Fruit fly (Drosophila melanogaster) whole organism, embryonic: ENCODE data around the gene CG6610.

Source experiments
- CG1024 ChIP-seq: fragments of 200-800 bp; sonication (Bioruptor generic); IDR thresholded peaks from 2 replicates; pipeline ENCODE4 v1.3.6; 2022; ENCODE audit warnings: missing biosample characterization, missing genetic modification characterization
- CG11560 ChIP-seq: fragments of 200-800 bp; sonication (Bioruptor generic); IDR thresholded peaks from 3 replicates; pipeline ENCODE4 v1.3.6; 2022; ENCODE audit warnings: missing biosample characterization, missing genetic modification characterization
- CG11695 ChIP-seq: fragments of 200-800 bp; sonication (Bioruptor generic); IDR thresholded peaks from 3 replicates; pipeline ENCODE4 v1.3.6; 2022; ENCODE audit warnings: missing biosample characterization, missing genetic modification characterization
- CG12155 ChIP-seq: fragments of 200-800 bp; sonication (Bioruptor generic); optimal IDR thresholded peaks from 3 replicates; lab custom pipeline; 2016; ENCODE audit warnings: missing biosample characterization, missing genetic modification characterization
- CG13296 ChIP-seq: fragments of 200-800 bp; sonication (Bioruptor generic); optimal IDR thresholded peaks from 3 replicates; lab custom pipeline; 2018; ENCODE audit warnings: missing biosample characterization, mild to moderate bottlenecking, missing genetic modification characterization
- CG17568 ChIP-seq: fragments of 200-800 bp; sonication (Bioruptor generic); optimal IDR thresholded peaks from 2 replicates; lab custom pipeline; 2018; ENCODE audit warnings: missing biosample characterization, mild to moderate bottlenecking, missing genetic modification characterization, moderate library complexity
- CG17612 ChIP-seq: fragments of 200-800 bp; sonication (Bioruptor generic); IDR thresholded peaks from 2 replicates; pipeline ENCODE4 v1.3.6; 2022; ENCODE audit warnings: missing biosample characterization, missing genetic modification characterization
- CG18262 ChIP-seq: fragments of 200-800 bp; optimal IDR thresholded peaks from 3 replicates; lab custom pipeline; 2019; ENCODE audit warnings: missing biosample characterization, mild to moderate bottlenecking, missing genetic modification characterization, moderate library complexity
- CG2129 ChIP-seq: fragments of 200-800 bp; sonication (Bioruptor generic); IDR thresholded peaks from 2 replicates; pipeline ENCODE4 v1.3.6; 2022; ENCODE audit warnings: missing biosample characterization, missing genetic modification characterization; ENCODE audit not compliant: partially characterized antibody
- CG30431 ChIP-seq: fragments of 200-800 bp; sonication (Bioruptor generic); optimal IDR thresholded peaks from 2 replicates; lab custom pipeline; 2017; ENCODE audit warnings: missing biosample characterization, missing genetic modification characterization
- CG4617 ChIP-seq: fragments of 200-800 bp; sonication (Bioruptor generic); optimal IDR thresholded peaks from 3 replicates; lab custom pipeline; 2016; ENCODE audit warnings: missing biosample characterization, missing genetic modification characterization, borderline replicate concordance
- CG6791 ChIP-seq: fragments of 200-800 bp; sonication (Bioruptor generic); IDR thresholded peaks from 3 replicates; pipeline ENCODE4 v1.3.6; 2022; ENCODE audit warnings: missing biosample characterization, missing genetic modification characterization; ENCODE audit not compliant: partially characterized antibody
- CG7357 ChIP-seq: fragments of 200-800 bp; sonication (Bioruptor generic); IDR thresholded peaks from 3 replicates; pipeline ENCODE4 v1.3.6; 2022; ENCODE audit warnings: missing biosample characterization, missing genetic modification characterization
- CG7786 ChIP-seq: fragments of 200-800 bp; sonication (Bioruptor generic); optimal IDR thresholded peaks from 2 replicates; lab custom pipeline; 2016; ENCODE audit warnings: missing biosample characterization, missing genetic modification characterization
- CG8944 ChIP-seq: fragments of 200-800 bp; sonication (Bioruptor generic); optimal IDR thresholded peaks from 3 replicates; lab custom pipeline; 2016; ENCODE audit warnings: missing biosample characterization, missing genetic modification characterization
- CG9215 ChIP-seq: fragments of 200-800 bp; sonication (Bioruptor generic); IDR thresholded peaks from 2 replicates; pipeline ENCODE4 v1.3.6; 2022; ENCODE audit warnings: missing biosample characterization, missing genetic modification characterization
- CG9609 ChIP-seq: fragments of 200-800 bp; sonication (Bioruptor generic); optimal IDR thresholded peaks from 3 replicates; lab custom pipeline; 2016; ENCODE audit warnings: missing biosample characterization, missing genetic modification characterization
- D19A ChIP-seq: fragments of 200-800 bp; optimal IDR thresholded peaks from 3 replicates; lab custom pipeline; 2019; ENCODE audit warnings: missing biosample characterization, mild to moderate bottlenecking, missing genetic modification characterization, moderate library complexity
- Dbx ChIP-seq: fragments of 200-800 bp; sonication (Bioruptor generic); IDR thresholded peaks from 3 replicates; pipeline ENCODE4 v1.3.6; 2022; ENCODE audit warnings: missing biosample characterization, missing genetic modification characterization
- E2f2 ChIP-seq: fragments of 200-800 bp; sonication (Bioruptor generic); IDR thresholded peaks from 2 replicates; pipeline ENCODE4 v1.3.6; 2022; ENCODE audit warnings: missing biosample characterization, missing genetic modification characterization
- Hr39 ChIP-seq: fragments of >200 bp; optimal IDR thresholded peaks from 2 replicates; lab custom pipeline; 2017
- Lim3 ChIP-seq: fragments of 200-800 bp; sonication (Bioruptor generic); IDR thresholded peaks from 2 replicates; pipeline ENCODE4 v1.3.6; 2022; ENCODE audit warnings: missing biosample characterization, missing genetic modification characterization
- Mes4 ChIP-seq: fragments of 200-800 bp; sonication (Bioruptor generic); optimal IDR thresholded peaks from 2 replicates; lab custom pipeline; 2016; ENCODE audit warnings: missing biosample characterization, missing genetic modification characterization
- Neu2 ChIP-seq: fragments of 200-800 bp; sonication (Bioruptor generic); optimal IDR thresholded peaks from 3 replicates; lab custom pipeline; 2016; ENCODE audit warnings: missing biosample characterization, missing genetic modification characterization, borderline replicate concordance
- Rfx ChIP-seq: fragments of 200-800 bp; sonication (Bioruptor generic); IDR thresholded peaks from 2 replicates; pipeline ENCODE4 v1.3.6; 2022; ENCODE audit warnings: missing biosample characterization, missing genetic modification characterization
- Rx ChIP-seq: fragments of 200-800 bp; sonication (Bioruptor generic); IDR thresholded peaks from 2 replicates; pipeline ENCODE4 v1.3.6; 2022; ENCODE audit warnings: missing biosample characterization, missing genetic modification characterization
- Trl ChIP-seq, 3 experiments: fragments of >200 bp in 2 of 3; fragments of 200-800 bp in 1 of 3; sonication (Bioruptor generic) in 1 of 3; optimal IDR thresholded peaks; 2 replicates in 1 of 3; 3 replicates in 2 of 3; lab custom pipeline; 2016 to 2017; ENCODE audit warnings: missing biosample characterization in 1 of 3, missing genetic modification characterization in 1 of 3
- ab ChIP-seq: fragments of 200-800 bp; sonication (Bioruptor generic); optimal IDR thresholded peaks from 2 replicates; lab custom pipeline; 2016; ENCODE audit warnings: missing biosample characterization, missing genetic modification characterization
- cas ChIP-seq: fragments of 200-800 bp; sonication (Bioruptor generic); IDR thresholded peaks from 2 replicates; pipeline ENCODE4 v1.3.6; 2022; ENCODE audit warnings: missing biosample characterization, missing genetic modification characterization
- cg ChIP-seq: fragments of 200-800 bp; sonication (Bioruptor generic); optimal IDR thresholded peaks from 3 replicates; lab custom pipeline; 2019; ENCODE audit warnings: missing biosample characterization, mild to moderate bottlenecking, missing genetic modification characterization, moderate library complexity
- dmrt11E ChIP-seq: fragments of 200-800 bp; sonication (Bioruptor generic); optimal IDR thresholded peaks from 3 replicates; lab custom pipeline; 2018; ENCODE audit warnings: missing biosample characterization, mild to moderate bottlenecking, missing genetic modification characterization, moderate library complexity
- gfzf ChIP-seq: fragments of 200-800 bp; sonication (Bioruptor generic); optimal IDR thresholded peaks from 2 replicates; lab custom pipeline; 2016; ENCODE audit warnings: missing biosample characterization, mild to moderate bottlenecking, missing genetic modification characterization, moderate library complexity
- hbn ChIP-seq: fragments of 200-800 bp; sonication (Bioruptor generic); IDR thresholded peaks from 2 replicates; pipeline ENCODE4 v1.3.6; 2022; ENCODE audit warnings: missing biosample characterization, missing genetic modification characterization; ENCODE audit not compliant: partially characterized antibody
- hkb ChIP-seq, 2 experiments: fragments of 200-800 bp in 1 of 2; fragments of >200 bp in 1 of 2; sonication (Bioruptor generic) in 1 of 2; IDR thresholded peaks in 1 of 2; optimal IDR thresholded peaks in 1 of 2; 2 replicates each; pipeline versions ENCODE4 v1.3.6 to Lab custom; 2017 to 2022; ENCODE audit warnings: missing biosample characterization in 1 of 2, missing genetic modification characterization in 1 of 2
- ind ChIP-seq: fragments of 200-800 bp; sonication (Bioruptor generic); optimal IDR thresholded peaks from 3 replicates; lab custom pipeline; 2016; ENCODE audit warnings: missing biosample characterization, missing genetic modification characterization
- kay ChIP-seq: fragments of 200-800 bp; sonication (Bioruptor generic); optimal IDR thresholded peaks from 2 replicates; lab custom pipeline; 2016; ENCODE audit warnings: missing biosample characterization, missing genetic modification characterization
- lab ChIP-seq: fragments of 200-800 bp; sonication (Bioruptor generic); optimal IDR thresholded peaks from 3 replicates; lab custom pipeline; 2017; ENCODE audit warnings: missing biosample characterization, missing genetic modification characterization, mild to moderate bottlenecking, moderate library complexity, missing genetic modification reagents
- lbe ChIP-seq: fragments of 200-800 bp; sonication (Bioruptor generic); optimal IDR thresholded peaks from 2 replicates; lab custom pipeline; 2016; ENCODE audit warnings: missing biosample characterization, mild to moderate bottlenecking, missing genetic modification characterization
- lov ChIP-seq, 2 experiments: fragments of 200-800 bp in 1 of 2; fragments of >200 bp in 1 of 2; sonication (Bioruptor generic) in 1 of 2; IDR thresholded peaks in 1 of 2; optimal IDR thresholded peaks in 1 of 2; 2 replicates in 1 of 2; 3 replicates in 1 of 2; pipeline versions ENCODE4 v1.3.6 to Lab custom; 2017 to 2022; ENCODE audit warnings: missing biosample characterization in 1 of 2, missing genetic modification characterization in 1 of 2
- mld ChIP-seq: fragments of 200-800 bp; sonication (Bioruptor generic); IDR thresholded peaks from 3 replicates; pipeline ENCODE4 v1.3.6; 2022; ENCODE audit warnings: missing biosample characterization, missing genetic modification characterization; ENCODE audit not compliant: partially characterized antibody
- prd ChIP-seq, 3 experiments: fragments of >200 bp in 2 of 3; fragments of 200-800 bp in 1 of 3; sonication (Bioruptor generic) in 1 of 3; optimal IDR thresholded peaks in 2 of 3; IDR thresholded peaks in 1 of 3; 2 replicates in 2 of 3; 3 replicates in 1 of 3; pipeline versions ENCODE4 v1.3.6 to Lab custom; 2017 to 2022; ENCODE audit warnings: missing biosample characterization in 1 of 3, missing genetic modification characterization in 1 of 3
- pum ChIP-seq: fragments of 200-800 bp; sonication (Bioruptor generic); optimal IDR thresholded peaks from 2 replicates; lab custom pipeline; 2016; ENCODE audit warnings: missing biosample characterization, missing genetic modification characterization
- scrt ChIP-seq: fragments of 200-800 bp; sonication (Bioruptor generic); optimal IDR thresholded peaks from 2 replicates; lab custom pipeline; 2018; ENCODE audit warnings: missing biosample characterization, mild to moderate bottlenecking, missing genetic modification characterization, moderate library complexity
- sens ChIP-seq: fragments of 200-800 bp; sonication (Bioruptor generic); peaks from one replicate; lab custom pipeline; 2016; ENCODE audit warnings: missing biosample characterization, missing genetic modification characterization
- sob ChIP-seq: fragments of 200-800 bp; sonication (Bioruptor generic); IDR thresholded peaks from 2 replicates; pipeline ENCODE4 v1.3.6; 2022; ENCODE audit warnings: missing biosample characterization, missing genetic modification characterization
- twi ChIP-seq: fragments of 200-800 bp; optimal IDR thresholded peaks from 2 replicates; lab custom pipeline; 2019; ENCODE audit warnings: missing biosample characterization, mild to moderate bottlenecking, missing genetic modification characterization, moderate library complexity
- vfl ChIP-seq: fragments of 200-800 bp; sonication (Bioruptor generic); optimal IDR thresholded peaks from 2 replicates; lab custom pipeline; 2016; ENCODE audit warnings: missing biosample characterization, missing genetic modification characterization
- wor ChIP-seq: fragments of 200-800 bp; sonication (Bioruptor generic); IDR thresholded peaks from 2 replicates; pipeline ENCODE4 v1.3.6; 2022; ENCODE audit warnings: missing biosample characterization, missing genetic modification characterization
- zen ChIP-seq: fragments of 200-800 bp; sonication (Bioruptor generic); optimal IDR thresholded peaks from 3 replicates; lab custom pipeline; 2018; ENCODE audit warnings: missing biosample characterization, mild to moderate bottlenecking, missing genetic modification characterization, moderate library complexity
- zfh2 ChIP-seq: fragments of 200-800 bp; sonication (Bioruptor generic); optimal IDR thresholded peaks from 2 replicates; lab custom pipeline; 2016; ENCODE audit warnings: missing biosample characterization, missing genetic modification characterization

The CG6610 gene

DNA sequence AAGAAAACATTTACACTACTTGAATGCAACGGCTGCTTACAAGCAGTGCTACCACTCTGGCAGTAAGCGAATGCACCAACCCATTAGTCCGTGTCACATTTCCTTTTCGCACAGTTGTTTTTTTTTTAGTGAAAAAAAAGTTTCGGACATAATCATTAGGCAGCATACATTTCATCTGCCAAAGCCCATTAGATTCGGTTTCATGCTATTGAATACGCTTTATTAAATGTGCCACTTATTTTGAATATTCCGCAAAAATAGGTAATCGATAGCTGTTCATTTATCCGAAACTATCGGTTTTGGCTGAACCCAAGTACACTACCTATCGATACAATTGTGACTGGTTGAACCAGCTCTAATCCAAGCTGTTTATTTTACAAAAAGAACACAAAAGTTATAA lies 20.5 kb upstream of the CG6610 start, which contains the start of gene tant (continued):
- TF ChIP-seq E2f2 (GFP tag; lab: Robert Waterston, UW) (peak; percentile 84), mld (peak; percentile 79), Hr39 (no peak), CG17612 (GFP tag; lab: Robert Waterston, UW) (no peak), Lim3 (GFP tag; lab: Robert Waterston, UW) (no peak), CG7357 (no peak), hbn (GFP tag; lab: Robert Waterston, UW) (peak; percentile 79), hkb (optimal IDR thresholded peaks at IDR 0.05; lab: Kevin White, UChicago) (peak; percentile 81), hkb (GFP tag; IDR thresholded peaks at IDR 0.05; lab: Robert Waterston, UW) (no peak), lab (no peak), kay (GFP tag; lab: Kevin White, UChicago) (no peak), cg (GFP tag; lab: Kevin White, UChicago) (no peak), Rfx (GFP tag; lab: Robert Waterston, UW) (peak; percentile 40; the same call in 1 of the 2 replicates), CG9609 (GFP tag; lab: Kevin White, UChicago) (peak; percentile 23), scrt (GFP tag; lab: Kevin White, UChicago) (no peak), CG12155 (GFP tag; lab: Kevin White, UChicago) (no peak), Mes4 (no peak), ind (GFP tag; lab: Kevin White, UChicago) (no peak), Trl (optimal IDR thresholded peaks at IDR 0.05; lab: Kevin White, UChicago) (no peak), Trl (GFP tag; optimal IDR thresholded peaks at IDR 0.05; lab: Kevin White, UChicago) (no peak), CG8944 (GFP tag; lab: Kevin White, UChicago) (no peak), Dbx (GFP tag; lab: Robert Waterston, UW) (no peak), wor (GFP tag; lab: Robert Waterston, UW) (no peak), ab (no peak), CG9215 (GFP tag; lab: Robert Waterston, UW) (no peak), CG13296 (GFP tag; lab: Kevin White, UChicago) (no peak), twi (tag; lab: Kevin White, UChicago) (no peak), CG30431 (no peak), CG17568 (GFP tag; lab: Kevin White, UChicago) (no peak), cas (GFP tag; lab: Robert Waterston, UW) (no peak), vfl (GFP tag; lab: Kevin White, UChicago) (no peak), Rx (no peak), dmrt11E (tag; lab: Kevin White, UChicago) (no peak), zen (peak; percentile 37), pum (GFP tag; lab: Kevin White, UChicago) (no peak), D19A (tag; lab: Kevin White, UChicago) (no peak), CG6791 (GFP tag; lab: Robert Waterston, UW) (peak; percentile 90), CG4617 (GFP tag; lab: Kevin White, UChicago) (peak; percentile 86), sens (GFP tag; lab: Kevin White, UChicago) (peak; percentile 75), lbe (no peak), lov (optimal IDR thresholded peaks at IDR 0.05; lab: Kevin White, UChicago) (no peak), lov (GFP tag; IDR thresholded peaks at IDR 0.05; lab: Robert Waterston, UW) (no peak), CG11695 (GFP tag; lab: Robert Waterston, UW) (no peak), prd (optimal IDR thresholded peaks at IDR 0.05; lab: Kevin White, UChicago) (no peak), prd (GFP tag; IDR thresholded peaks at IDR 0.05; lab: Robert Waterston, UW) (no peak), CG18262 (tag; lab: Kevin White, UChicago) (peak; percentile 4), sob (no peak), CG1024 (no peak), CG11560 (tag; lab: Robert Waterston, UW) (peak; percentile 40; the same call in 2 of the 3 replicates), zfh2 (GFP tag; lab: Kevin White, UChicago) (peak; percentile 3), CG2129 (GFP tag; lab: Robert Waterston, UW) (peak; percentile 84), gfzf (GFP tag; lab: Kevin White, UChicago) (peak; percentile 57), Neu2 (GFP tag; lab: Kevin White, UChicago) (no peak), CG7786 (no peak)
